Worm (Caenorhabditis elegans) whole organism, mixed stage, embryonic: Measurements from ENCODE around the gene srlf-30.

ENCODE experiments used
- M03D4.4 ChIP-seq: sonication (generic microtip); optimal IDR thresholded peaks from 2 replicates; lab custom pipeline; 2017; ENCODE audit warnings: mild to moderate bottlenecking, missing genetic modification characterization, missing compliant biosample characterization
- bed-3 ChIP-seq: fragments of 200-800 bp; sonication (Bioruptor generic); optimal IDR thresholded peaks from 3 replicates; lab custom pipeline; 2018; ENCODE audit warnings: mild to moderate bottlenecking, missing genetic modification characterization, moderate library complexity, missing compliant biosample characterization
- blmp-1 ChIP-seq: fragments of 150-350 bp; optimal IDR thresholded peaks from 2 replicates; lab custom pipeline; 2014; ENCODE audit warnings: missing biosample characterization, missing genetic modification characterization
- ceh-39 ChIP-seq: fragments of 150-350 bp; optimal IDR thresholded peaks from 2 replicates; lab custom pipeline; 2014; ENCODE audit warnings: missing biosample characterization, missing genetic modification characterization
- ceh-83 ChIP-seq: fragments of 200-800 bp; sonication (Bioruptor generic); optimal IDR thresholded peaks from 2 replicates; lab custom pipeline; 2018; ENCODE audit warnings: mild to moderate bottlenecking, missing genetic modification characterization, missing compliant biosample characterization
- ces-1 ChIP-seq: fragments of 150-350 bp; optimal IDR thresholded peaks from 2 replicates; lab custom pipeline; 2014; ENCODE audit warnings: missing biosample characterization, missing genetic modification reagents, missing genetic modification characterization
- drap-1 ChIP-seq: fragments of 200-800 bp; sonication (Bioruptor generic); optimal IDR thresholded peaks from 3 replicates; lab custom pipeline; 2018; ENCODE audit warnings: mild to moderate bottlenecking, missing genetic modification characterization, missing compliant biosample characterization
- elt-1 ChIP-seq: sonication (generic microtip); optimal IDR thresholded peaks from 2 replicates; lab custom pipeline; 2017; ENCODE audit warnings: missing genetic modification characterization, mild to moderate bottlenecking, missing compliant biosample characterization, antibody characterized with exemption, moderate library complexity, borderline replicate concordance; ENCODE audit not compliant: insufficient read depth
- elt-3 ChIP-seq: fragments of 150-350 bp; optimal IDR thresholded peaks from 2 replicates; lab custom pipeline; 2014; ENCODE audit warnings: missing biosample characterization, missing genetic modification characterization
- flh-1 ChIP-seq: fragments of 200-800 bp; sonication (Bioruptor generic); optimal IDR thresholded peaks from 2 replicates; lab custom pipeline; 2018; ENCODE audit warnings: mild to moderate bottlenecking, missing genetic modification characterization, moderate library complexity, missing compliant biosample characterization
- ham-2 ChIP-seq: fragments of 200-800 bp; sonication (Bioruptor generic); optimal IDR thresholded peaks from 2 replicates; lab custom pipeline; 2018; ENCODE audit warnings: mild to moderate bottlenecking, missing genetic modification characterization, missing compliant biosample characterization
- hlh-1 ChIP-seq: fragments of 150-350 bp; optimal IDR thresholded peaks from 2 replicates; lab custom pipeline; 2014; ENCODE audit warnings: missing biosample characterization, missing genetic modification reagents, missing genetic modification characterization
- lin-13 ChIP-seq: fragments of 150-350 bp; optimal IDR thresholded peaks from 2 replicates; lab custom pipeline; 2014; ENCODE audit warnings: missing biosample characterization, missing genetic modification characterization
- lin-32 ChIP-seq: fragments of 200-800 bp; sonication (Bioruptor generic); optimal IDR thresholded peaks from 2 replicates; lab custom pipeline; 2018; ENCODE audit warnings: mild to moderate bottlenecking, missing genetic modification characterization, missing compliant biosample characterization
- mab-5 ChIP-seq: fragments of 150-350 bp; optimal IDR thresholded peaks from 2 replicates; lab custom pipeline; 2014; ENCODE audit warnings: missing biosample characterization, missing genetic modification characterization
- mep-1 ChIP-seq: fragments of 150-350 bp; optimal IDR thresholded peaks from 2 replicates; lab custom pipeline; 2017; ENCODE audit warnings: missing biosample characterization, missing genetic modification reagents, missing genetic modification characterization, inconsistent platforms
- mls-2 ChIP-seq: sonication (generic microtip); optimal IDR thresholded peaks from 2 replicates; lab custom pipeline; 2016; ENCODE audit warnings: mild to moderate bottlenecking, missing genetic modification characterization, moderate library complexity, missing compliant biosample characterization
- nhr-12 ChIP-seq: fragments of 150-350 bp; optimal IDR thresholded peaks from 2 replicates; lab custom pipeline; 2014; ENCODE audit warnings: missing biosample characterization, missing genetic modification characterization
- nhr-2 ChIP-seq: fragments of 150-350 bp; optimal IDR thresholded peaks from 2 replicates; lab custom pipeline; 2014; ENCODE audit warnings: missing biosample characterization, missing genetic modification characterization
- nhr-28 ChIP-seq: fragments of 150-350 bp; optimal IDR thresholded peaks from 2 replicates; lab custom pipeline; 2014; ENCODE audit warnings: missing biosample characterization, missing genetic modification characterization
- nhr-76 ChIP-seq: sonication (generic microtip); optimal IDR thresholded peaks from 2 replicates; lab custom pipeline; 2017; ENCODE audit warnings: missing biosample characterization, missing genetic modification characterization
- pha-4 ChIP-seq: fragments of 150-350 bp; optimal IDR thresholded peaks from 2 replicates; lab custom pipeline; 2018; ENCODE audit warnings: missing biosample characterization, missing genetic modification reagents, missing genetic modification characterization
- sem-2 ChIP-seq: fragments of 200-800 bp; sonication (Bioruptor generic); optimal IDR thresholded peaks from 2 replicates; lab custom pipeline; 2018; ENCODE audit warnings: mild to moderate bottlenecking, missing genetic modification characterization, missing compliant biosample characterization
- snpc-4 ChIP-seq: fragments of 150-350 bp; optimal IDR thresholded peaks from 2 replicates; lab custom pipeline; 2014; ENCODE audit warnings: missing biosample characterization, missing genetic modification characterization
- sptf-1 ChIP-seq: sonication (generic microtip); optimal IDR thresholded peaks from 2 replicates; lab custom pipeline; 2017; ENCODE audit warnings: mild to moderate bottlenecking, missing genetic modification characterization, moderate library complexity, missing compliant biosample characterization
- tbx-8 ChIP-seq: fragments of 200-800 bp; sonication (Bioruptor generic); optimal IDR thresholded peaks from 2 replicates; lab custom pipeline; 2018; ENCODE audit warnings: mild to moderate bottlenecking, missing genetic modification characterization, moderate library complexity, missing compliant biosample characterization
- unc-120 ChIP-seq: sonication (generic microtip); optimal IDR thresholded peaks from 2 replicates; lab custom pipeline; 2017; ENCODE audit warnings: missing genetic modification characterization, missing compliant biosample characterization; ENCODE audit not compliant: poor library complexity, severe bottlenecking
- unc-39 ChIP-seq: fragments of 150-350 bp; optimal IDR thresholded peaks from 2 replicates; lab custom pipeline; 2014; ENCODE audit warnings: missing biosample characterization, missing genetic modification characterization
- unc-62 ChIP-seq: fragments of 150-350 bp; optimal IDR thresholded peaks from 2 replicates; lab custom pipeline; 2014; ENCODE audit warnings: missing biosample characterization, missing genetic modification reagents, missing genetic modification characterization
- zip-8 ChIP-seq: fragments of 150-350 bp; optimal IDR thresholded peaks from 2 replicates; lab custom pipeline; 2014; ENCODE audit warnings: missing biosample characterization, missing genetic modification characterization
- ztf-11 ChIP-seq: fragments of 150-350 bp; optimal IDR thresholded peaks from 2 replicates; lab custom pipeline; 2014; ENCODE audit warnings: missing biosample characterization, missing genetic modification characterization

The srlf-30 gene

DNA sequence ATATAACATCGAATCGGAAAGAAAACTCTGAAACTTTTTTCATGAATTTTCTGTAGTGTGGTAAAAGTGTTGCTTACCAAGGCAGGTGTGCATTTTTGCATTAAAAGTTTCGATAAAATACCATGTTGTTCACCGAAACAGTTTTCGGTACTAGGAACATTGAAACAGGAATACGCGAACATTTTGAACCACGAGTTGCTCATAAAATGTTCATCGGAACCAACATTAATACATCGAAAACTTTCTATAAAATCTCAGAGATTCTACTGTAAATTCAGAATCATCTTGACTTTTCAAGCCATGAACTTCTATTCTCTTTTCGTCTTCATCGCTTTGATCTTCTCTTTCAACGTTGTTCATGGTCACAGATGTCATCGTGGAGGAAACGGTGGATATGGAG is 19.9 kb upstream of the srlf-30 start, which contains the start of gene fipr-15:
Gene fipr-15, plus strand, starts transcription at position 301 of the 400 bp plus-strand sequence.
- TF ChIP-seq flh-1 (GFP tag; lab: Kevin White, UChicago) (no peak), nhr-2 (tag; lab: Kevin White, UChicago) (no peak), unc-62 (GFP tag; lab: Kevin White, UChicago) (no peak), bed-3 (no peak), lin-13 (tag; lab: Kevin White, UChicago) (no peak), nhr-76 (tag; lab: Kevin White, UChicago) (no peak), mab-5 (tag; lab: Kevin White, UChicago) (no peak), unc-39 (no peak), drap-1 (no peak), M03D4.4 (tag; lab: Kevin White, UChicago) (no peak), ham-2 (GFP tag; lab: Kevin White, UChicago) (no peak), sptf-1 (tag; lab: Kevin White, UChicago) (no peak), snpc-4 (tag; lab: Kevin White, UChicago) (no peak), blmp-1 (tag; lab: Kevin White, UChicago) (no peak), nhr-12 (tag; lab: Kevin White, UChicago) (no peak)

ce11 chrIV:10881230-10881629 is 19.0 kb upstream of the srlf-30 start, which contains the start of gene F13E9.13:
Gene F13E9.13, plus strand, starts transcription at chrIV:10881546.
- TF ChIP-seq lin-13 (tag; lab: Kevin White, UChicago) (no peak), elt-1 (tag; lab: Kevin White, UChicago) (peak; percentile 88)
- TF ChIP-seq, all 35 proteins: peak for 1

- TF ChIP-seq lin-13 (tag; lab: Kevin White, UChicago) (no peak), ztf-11 (tag; lab: Kevin White, UChicago) (no peak), nhr-28 (no peak), ceh-83 (no peak)
- TF ChIP-seq, all 35 proteins: peak for 0
Observed at ce11 chrIV:10884263-10884662, 15.9 kb upstream of the srlf-30 start, which contains the start of gene F13E9.5. Gene F13E9.5, minus strand, starts transcription at chrIV:10884363.

DNA sequence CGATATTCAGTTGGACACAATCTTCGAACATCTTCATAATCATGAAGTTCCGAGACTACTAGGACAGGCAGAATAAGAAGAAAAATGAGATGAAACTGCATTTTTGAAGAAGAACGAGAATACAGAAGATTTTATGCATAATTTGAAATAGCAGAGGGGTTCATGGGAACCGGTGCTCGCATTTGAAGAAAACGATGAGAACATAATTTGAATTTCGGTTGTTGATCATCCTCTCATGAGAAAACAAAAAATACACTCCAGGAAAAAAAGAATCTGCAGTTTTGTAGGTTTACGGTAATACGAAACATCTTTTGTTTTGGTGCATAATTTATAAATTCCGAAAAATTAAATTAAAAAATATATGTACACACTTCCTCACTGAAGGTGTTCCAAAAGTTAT is 14.3 kb upstream of the srlf-30 start, which contains the start of gene srlf-11:
Gene srlf-11, minus strand, starts transcription at position 101 of the 400 bp plus-strand sequence.
- TF ChIP-seq unc-39, result no peak

DNA sequence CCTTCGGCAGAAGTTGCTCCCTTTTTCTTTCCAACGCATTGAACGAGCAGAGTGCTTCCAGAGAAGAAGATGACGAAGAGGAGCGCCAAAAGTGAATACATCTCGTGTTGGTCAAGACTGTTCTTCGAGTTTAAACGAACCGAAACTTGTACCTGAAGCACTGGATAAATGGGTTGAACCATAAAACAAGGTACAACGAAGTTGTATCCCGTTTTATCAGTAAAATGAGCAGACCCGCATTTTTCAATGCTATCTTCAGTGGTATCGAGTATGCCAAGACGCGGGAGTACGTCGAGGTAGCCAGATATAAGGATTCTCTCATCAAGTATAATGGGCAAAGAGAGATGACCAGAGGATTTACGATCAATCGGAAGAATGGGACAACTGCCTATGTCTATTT is 12.9 kb upstream of the srlf-30 start, which contains the start of gene F13E9.16:
Gene F13E9.16, minus strand, starts transcription at position 101 of the 400 bp plus-strand sequence.
- TF ChIP-seq mls-2 (tag; lab: Kevin White, UChicago) (no peak), zip-8 (no peak), sem-2 (GFP tag; lab: Kevin White, UChicago) (no peak), ces-1 (GFP tag; lab: Kevin White, UChicago) (no peak), ceh-83 (no peak), elt-1 (tag; lab: Kevin White, UChicago) (no peak), unc-120 (tag; lab: Kevin White, UChicago) (no peak), sptf-1 (tag; lab: Kevin White, UChicago) (no peak), flh-1 (GFP tag; lab: Kevin White, UChicago) (no peak), unc-62 (GFP tag; lab: Kevin White, UChicago) (no peak), ham-2 (GFP tag; lab: Kevin White, UChicago) (no peak), unc-39 (no peak), mep-1 (tag; lab: Kevin White, UChicago) (no peak), lin-32 (no peak), lin-13 (tag; lab: Kevin White, UChicago) (no peak), bed-3 (no peak), mab-5 (tag; lab: Kevin White, UChicago) (no peak), ceh-39 (no peak), ztf-11 (tag; lab: Kevin White, UChicago) (no peak)

DNA sequence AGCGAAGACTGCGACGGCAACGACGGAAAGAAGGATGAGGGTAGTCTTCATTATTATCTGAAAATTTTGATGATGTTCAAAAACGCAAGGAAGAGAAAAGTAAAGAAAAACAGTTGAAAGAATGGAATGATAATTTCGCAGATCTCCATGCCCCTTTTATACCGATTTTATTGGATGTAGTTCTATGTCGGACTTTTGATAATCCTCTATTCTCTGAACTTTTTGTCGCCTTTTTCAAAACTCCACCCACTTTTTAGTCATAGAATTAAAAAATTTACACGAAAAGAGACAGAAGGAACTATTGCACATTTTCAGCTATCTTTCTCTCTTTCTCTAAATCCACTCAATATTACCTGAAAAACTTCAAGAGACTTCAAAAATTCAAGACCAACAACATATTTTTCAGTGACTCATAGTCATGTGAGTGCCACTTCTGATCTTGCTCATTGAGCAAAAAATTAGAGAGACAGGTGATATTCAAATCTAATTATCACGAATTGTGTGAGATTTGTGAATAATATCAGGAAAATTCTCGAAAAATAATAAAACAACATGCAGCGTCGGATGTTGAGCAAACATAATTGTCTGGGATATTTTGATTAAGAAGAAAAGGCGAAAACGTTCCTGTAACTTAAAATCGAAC is 10.2 kb upstream of the srlf-30 start, which contains the start of gene F13E9.15:
Gene F13E9.15, minus strand, starts transcription at position 51 of the 643 bp plus-strand sequence.
- TF ChIP-seq pha-4 (tag; lab: Kevin White, UChicago) (no peak), hlh-1 (tag; lab: Kevin White, UChicago) (no peak), unc-39 (no peak), elt-1 (tag; lab: Kevin White, UChicago) (no peak), ham-2 (GFP tag; lab: Kevin White, UChicago) (no peak), mls-2 (tag; lab: Kevin White, UChicago) (no peak), elt-3 (tag; lab: Kevin White, UChicago) (no peak), bed-3 (no peak), mab-5 (tag; lab: Kevin White, UChicago) (no peak), ceh-83 (no peak), nhr-76 (tag; lab: Kevin White, UChicago) (no peak), mep-1 (tag; lab: Kevin White, UChicago) (no peak), nhr-28 (no peak), unc-120 (tag; lab: Kevin White, UChicago) (no peak), lin-13 (tag; lab: Kevin White, UChicago) (no peak), unc-62 (GFP tag; lab: Kevin White, UChicago) (no peak), nhr-2 (tag; lab: Kevin White, UChicago) (no peak), tbx-8 (GFP tag; lab: Kevin White, UChicago) (no peak)
